Worm (Caenorhabditis elegans): ENCODE results near the gene spp-20.
"Not testable (repeated sequence)": the region's sequence is repeated elsewhere in the genome, so short reads cannot be mapped to it uniquely, and the experiment has no call there.

The spp-20 gene

ce11 chrV:6593700-6594244 lies 35.8 kb upstream of the spp-20 start, which contains the start of gene hcp-1 (continued):
- no peak for TF ChIP-seq nhr-23 (tag; optimal IDR thresholded peaks at IDR 0.05)

DNA sequence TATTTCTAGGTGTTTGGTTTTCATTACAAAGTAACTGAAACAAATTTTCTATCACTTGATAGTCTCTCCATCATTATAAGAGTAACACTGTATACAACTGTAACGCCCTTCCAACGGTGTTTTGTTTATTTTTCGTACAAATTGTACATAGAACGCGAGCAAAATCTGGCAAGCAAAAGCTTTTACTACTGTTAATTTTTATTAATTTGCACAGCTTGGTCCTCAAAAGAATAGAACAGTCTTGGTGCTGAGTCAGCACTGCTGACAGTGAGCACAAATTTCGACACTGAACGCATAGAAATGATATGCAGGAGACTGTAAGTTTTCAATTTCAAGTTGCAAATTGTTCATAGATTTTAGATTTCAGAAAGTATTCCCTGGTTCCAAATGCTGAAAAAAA lies 32.3 kb upstream of the spp-20 start, which contains the start of gene ZK1055.2:
TSS of gene ZK1055.2 (plus strand) at position 301 of the 400 bp plus-strand sequence.
- TF ChIP-seq nhr-12 (tag; optimal IDR thresholded peaks at IDR 0.05) (no peak), ztf-11 (tag; optimal IDR thresholded peaks at IDR 0.05) (no peak), ztf-1 (GFP tag; conservative IDR thresholded peaks at IDR 0.05) (no peak), nhr-6 (tag; optimal IDR thresholded peaks at IDR 0.05) (no peak), nhr-23 (tag; optimal IDR thresholded peaks at IDR 0.05) (no peak)

DNA sequence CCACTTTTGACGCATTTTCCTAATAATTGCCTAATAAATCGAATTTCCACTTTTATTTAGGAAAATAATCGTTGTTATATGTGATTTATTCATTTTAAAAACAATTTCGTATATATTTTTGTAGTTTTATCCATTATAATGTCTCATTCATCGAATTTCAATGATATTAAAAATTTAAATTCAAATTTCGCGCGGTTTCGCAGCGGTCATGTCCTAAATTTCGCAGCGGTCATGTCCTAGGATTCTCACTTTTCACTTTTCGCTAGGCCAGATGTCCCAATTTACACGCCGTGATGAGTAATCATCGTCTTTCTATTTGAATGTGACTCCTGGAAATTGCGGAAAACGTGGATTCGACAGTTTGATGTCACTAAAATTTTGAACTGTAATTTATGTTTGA lies 23.8 kb upstream of the spp-20 start, which contains the start of gene ZK1055.4:
TSS of gene ZK1055.4 (plus strand) at position 301 of the 400 bp plus-strand sequence.
- TF ChIP-seq fos-1 (tag; optimal IDR thresholded peaks at IDR 0.05); nhr-11 (tag; optimal IDR thresholded peaks at IDR 0.05); sma-9 (GFP tag; optimal IDR thresholded peaks at IDR 0.05); sma-9 (tag; optimal IDR thresholded peaks at IDR 0.05): not testable (repeated sequence)

- no peak for TF ChIP-seq lin-11 (tag; optimal IDR thresholded peaks at IDR 0.05)
- peak; percentile 74 for TF ChIP-seq fos-1 (tag; optimal IDR thresholded peaks at IDR 0.05)
Observed at ce11 chrV:6579992-6580391, 22.0 kb upstream of the spp-20 start, which contains the start of gene EGAP9.3. Gene EGAP9.3 (minus strand): TSS chrV:6580122.

DNA sequence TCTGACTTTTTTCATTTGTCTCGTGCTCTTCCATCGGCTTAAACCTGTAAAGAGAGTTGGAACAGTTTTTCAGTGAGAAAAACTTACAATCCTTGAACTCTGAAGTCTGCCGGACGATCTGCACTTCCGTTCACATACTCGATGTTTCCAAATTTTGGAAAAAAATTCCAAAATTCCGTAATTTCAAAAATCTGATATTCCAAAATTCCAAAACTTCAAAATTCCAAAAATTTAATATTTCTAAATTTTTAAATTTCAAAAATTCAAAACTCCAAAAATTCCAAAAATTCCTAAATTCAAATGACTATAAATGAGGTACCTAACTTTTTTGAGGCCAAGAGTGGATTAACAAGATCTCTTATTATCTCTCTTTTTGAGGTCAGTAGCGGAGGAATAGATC lies 18.6 kb upstream of the spp-20 start, which contains the start of gene EGAP9.4:
TSS of gene EGAP9.4 (plus strand) at position 301 of the 400 bp plus-strand sequence.
- no peak for TF ChIP-seq unc-55 (GFP tag; optimal IDR thresholded peaks at IDR 0.05)
- TF ChIP-seq snpc-4 (tag; optimal IDR thresholded peaks at IDR 0.05) = no peak
- TF ChIP-seq mdl-1 (tag; optimal IDR thresholded peaks at IDR 0.05) = no peak
- TF ChIP-seq nhr-12 (tag; optimal IDR thresholded peaks at IDR 0.05) = no peak
- TF ChIP-seq unc-39 (tag; optimal IDR thresholded peaks at IDR 0.05) = no peak
- no peak for TF ChIP-seq elt-3 (tag; optimal IDR thresholded peaks at IDR 0.05)
- no peak for TF ChIP-seq ztf-1 (GFP tag; conservative IDR thresholded peaks at IDR 0.05)
- TF ChIP-seq aly-2 (tag; optimal IDR thresholded peaks at IDR 0.05) = no peak
- TF ChIP-seq ztf-4 (tag; optimal IDR thresholded peaks at IDR 0.05) = no peak
- TF ChIP-seq nhr-77 (tag; optimal IDR thresholded peaks at IDR 0.05) = no peak
- no peak for TF ChIP-seq mab-5 (tag; optimal IDR thresholded peaks at IDR 0.05)
- no peak for TF ChIP-seq sma-9 (GFP tag; optimal IDR thresholded peaks at IDR 0.05)
- TF ChIP-seq sma-9 (tag; optimal IDR thresholded peaks at IDR 0.05) = no peak
- no peak for TF ChIP-seq ceh-16 (tag; optimal IDR thresholded peaks at IDR 0.05)
- TF ChIP-seq nhr-11 (tag; optimal IDR thresholded peaks at IDR 0.05) = no peak
- no peak for TF ChIP-seq nhr-10 (tag; optimal IDR thresholded peaks at IDR 0.05)
- no peak for TF ChIP-seq nhr-21 (tag; optimal IDR thresholded peaks at IDR 0.05)
- TF ChIP-seq nhr-237 (tag; optimal IDR thresholded peaks at IDR 0.05) = no peak
- no peak for TF ChIP-seq ama-1 (optimal IDR thresholded peaks at IDR 0.05)

ce11 chrV:6575406-6576130 lies 17.6 kb upstream of the spp-20 start, which contains the start of gene fut-2:
Gene fut-2 (minus strand): TSS chrV:6575890.
- TF ChIP-seq snpc-4 (tag; optimal IDR thresholded peaks at IDR 0.05) = no peak
- TF ChIP-seq ztf-11 (tag; optimal IDR thresholded peaks at IDR 0.05) = no peak
- peak; percentile 98 for TF ChIP-seq fos-1 (tag; optimal IDR thresholded peaks at IDR 0.05)
- peak; percentile 3 for TF ChIP-seq crh-2 (tag; optimal IDR thresholded peaks at IDR 0.05)

ce11 chrV:6565851-6566386 lies 7.9 kb upstream of the spp-20 start, which contains the start of gene K04A8.1:
Gene K04A8.1 (plus strand): TSS chrV:6566336.
- TF ChIP-seq ztf-4 (tag; optimal IDR thresholded peaks at IDR 0.05) (no peak), crh-2 (tag; optimal IDR thresholded peaks at IDR 0.05) (peak; percentile 15), fos-1 (tag; optimal IDR thresholded peaks at IDR 0.05) (peak; percentile 59)

ce11 chrV:6561592-6561991 lies 3.6 kb upstream of the spp-20 start, which contains the start of gene spp-19:
Gene spp-19 (minus strand): TSS chrV:6561692.
- no peak for TF ChIP-seq sma-3 (GFP tag; optimal IDR thresholded peaks at IDR 0.05)
- no peak for TF ChIP-seq nhr-12 (tag; optimal IDR thresholded peaks at IDR 0.05)
- TF ChIP-seq nhr-10 (tag; optimal IDR thresholded peaks at IDR 0.05) = no peak
- TF ChIP-seq unc-62 (GFP tag; optimal IDR thresholded peaks at IDR 0.05) = no peak
- no peak for TF ChIP-seq aly-2 (tag; optimal IDR thresholded peaks at IDR 0.05)
- TF ChIP-seq snpc-4 (tag; optimal IDR thresholded peaks at IDR 0.05) = no peak
- TF ChIP-seq R02D3.7 (tag; optimal IDR thresholded peaks at IDR 0.05) = no peak
- TF ChIP-seq zag-1 (tag; optimal IDR thresholded peaks at IDR 0.05) = no peak
- TF ChIP-seq sma-9 (GFP tag; optimal IDR thresholded peaks at IDR 0.05) = no peak
- TF ChIP-seq sma-9 (tag; optimal IDR thresholded peaks at IDR 0.05) = no peak
- TF ChIP-seq alr-1 (tag; optimal IDR thresholded peaks at IDR 0.05) = no peak
- no peak for TF ChIP-seq gmeb-1 (tag; optimal IDR thresholded peaks at IDR 0.05)
- no peak for TF ChIP-seq lin-39 (tag; optimal IDR thresholded peaks at IDR 0.05)
- TF ChIP-seq ztf-11 (tag; optimal IDR thresholded peaks at IDR 0.05) = no peak
- TF ChIP-seq mdl-1 (tag; optimal IDR thresholded peaks at IDR 0.05) = no peak
